Fruit fly (Drosophila melanogaster): ENCODE data around the gene mtg.

The mtg gene

DNA sequence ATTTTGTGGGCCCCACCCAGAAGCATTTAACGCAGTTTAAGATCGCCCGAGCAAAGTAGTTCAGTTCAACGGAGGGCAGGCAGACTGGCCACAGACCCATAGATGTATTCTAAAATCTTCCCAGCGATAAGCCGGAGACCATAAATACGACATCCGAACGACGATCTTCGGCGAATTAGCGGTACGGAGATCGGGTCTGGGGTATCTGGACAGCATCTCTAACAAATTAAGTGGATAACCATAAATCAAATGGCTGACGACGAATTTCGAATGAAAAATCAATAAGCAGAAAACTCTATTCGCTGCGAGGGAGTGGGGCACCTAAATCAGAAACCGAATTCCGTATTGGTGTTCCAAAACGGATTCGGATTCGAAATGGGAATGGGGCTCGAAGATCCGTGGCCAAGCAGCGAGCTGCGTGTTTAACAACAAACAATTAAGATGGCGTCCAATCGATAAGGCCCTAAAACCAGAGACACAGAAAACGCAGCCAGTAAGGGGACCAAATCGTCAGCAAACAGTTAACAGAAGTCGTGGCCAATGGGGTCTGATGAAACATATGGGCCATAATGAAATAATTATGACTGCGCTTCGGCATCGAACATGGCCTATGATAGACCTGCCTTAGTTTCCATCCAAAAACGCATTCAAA, 39.3 kb upstream of the mtg start (continued):
- no peak for TF ChIP-seq shn (GFP tag; optimal IDR thresholded peaks at IDR 0.05)
- no peak for TF ChIP-seq unpg (GFP tag; optimal IDR thresholded peaks at IDR 0.05)
- no peak for TF ChIP-seq CG12104 (GFP tag; optimal IDR thresholded peaks at IDR 0.05)
- TF ChIP-seq CG4424 (GFP tag; optimal IDR thresholded peaks at IDR 0.05), result no peak
- TF ChIP-seq Xbp1 (GFP tag; optimal IDR thresholded peaks at IDR 0.05), result no peak
- no peak for TF ChIP-seq caup (GFP tag; optimal IDR thresholded peaks at IDR 0.05; ENCODE audit: severe bottlenecking)
- no peak for TF ChIP-seq fru (optimal IDR thresholded peaks at IDR 0.05)
- TF ChIP-seq onecut (GFP tag; IDR thresholded peaks at IDR 0.05), result 0 out of 2 replicates have a peak, but pooled peaks have one; percentile 22
- no peak for TF ChIP-seq CG1602 (GFP tag; optimal IDR thresholded peaks at IDR 0.05)
- no peak for TF ChIP-seq CG12391 (tag; optimal IDR thresholded peaks at IDR 0.05)

DNA sequence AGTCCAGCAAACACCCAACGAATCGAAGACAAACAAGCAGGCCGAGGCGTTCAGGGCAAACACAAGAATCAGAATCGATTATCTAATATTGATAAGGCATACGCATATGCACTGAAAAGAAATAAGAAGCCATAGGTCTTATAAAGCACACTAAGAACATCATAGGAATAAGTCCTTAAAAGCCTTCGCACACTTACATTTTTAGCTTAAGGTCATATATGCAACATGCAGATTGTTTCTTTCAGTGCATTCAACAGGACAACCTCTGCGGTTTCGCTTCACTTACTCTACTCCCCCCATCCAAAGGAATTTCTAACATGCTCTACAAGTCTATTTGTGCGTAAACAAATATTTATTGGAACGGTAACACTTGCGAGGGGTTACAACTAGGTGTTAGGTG, 37.7 kb upstream of the mtg start:
- TF ChIP-seq CG3847 (GFP tag; IDR thresholded peaks at IDR 0.05), result no peak
- peak; percentile 26; the same call in 2 of the 3 replicates for TF ChIP-seq croc (GFP tag; conservative IDR thresholded peaks at IDR 0.05)
- TF ChIP-seq CG13123 (GFP tag; optimal IDR thresholded peaks at IDR 0.05), result peak; percentile 24
- TF ChIP-seq grau (tag; optimal IDR thresholded peaks at IDR 0.05), result peak; percentile 33
- no peak for TF ChIP-seq Dp (GFP tag; optimal IDR thresholded peaks at IDR 0.05)
- no peak; the same call in 1 of the 2 replicates for TF ChIP-seq CG8765 (GFP tag; IDR thresholded peaks at IDR 0.05)
- no peak for TF ChIP-seq D19B (GFP tag; optimal IDR thresholded peaks at IDR 0.05)
- peak; percentile 0 for TF ChIP-seq CG6654 (GFP tag; optimal IDR thresholded peaks at IDR 0.05)
- peak; percentile 77 for TF ChIP-seq CG2712 (tag; optimal IDR thresholded peaks at IDR 0.05)
- TF ChIP-seq CG6813 (GFP tag; optimal IDR thresholded peaks at IDR 0.05), result peak; percentile 48
- no peak for TF ChIP-seq exex (tag; optimal IDR thresholded peaks at IDR 0.05)
- peak; percentile 19 for TF ChIP-seq CG30403 (GFP tag; optimal IDR thresholded peaks at IDR 0.05)
- no peak for TF ChIP-seq fu2 (GFP tag; optimal IDR thresholded peaks at IDR 0.05)
- TF ChIP-seq nom (GFP tag; optimal IDR thresholded peaks at IDR 0.05), result no peak
- no peak for TF ChIP-seq Lpt (GFP tag; optimal IDR thresholded peaks at IDR 0.05)
- peak; percentile 70 for TF ChIP-seq run (tag; optimal IDR thresholded peaks at IDR 0.05)
- 0 out of 2 replicates have a peak, but pooled peaks have one; percentile 51 for TF ChIP-seq Nf-YA (GFP tag; IDR thresholded peaks at IDR 0.05)
- no peak for TF ChIP-seq MBD-R2 (GFP tag; IDR thresholded peaks at IDR 0.05)
- peak; percentile 41 for TF ChIP-seq CG12236 (GFP tag; optimal IDR thresholded peaks at IDR 0.05)
- peak; percentile 48 for TF ChIP-seq lmd (GFP tag; IDR thresholded peaks at IDR 0.05)
- peak; percentile 50 for TF ChIP-seq CG8089 (GFP tag; optimal IDR thresholded peaks at IDR 0.05)
- TF ChIP-seq CG13424 (tag; optimal IDR thresholded peaks at IDR 0.05), result peak; percentile 44
- TF ChIP-seq CG11696 (GFP tag; IDR thresholded peaks at IDR 0.05), result 0 out of 2 replicates have a peak, but pooled peaks have one; percentile 40
- TF ChIP-seq psq (GFP tag; optimal IDR thresholded peaks at IDR 0.05), result peak; percentile 15
- peak; percentile 75 for TF ChIP-seq CG1603 (tag; optimal IDR thresholded peaks at IDR 0.05)
- no peak for TF ChIP-seq CG34224 (GFP tag; IDR thresholded peaks at IDR 0.05; ENCODE audit: partially characterized antibody)
- peak; percentile 50; the same call in 1 of the 2 replicates for TF ChIP-seq HLH3B (GFP tag; IDR thresholded peaks at IDR 0.05)
- no peak for TF ChIP-seq Dref (GFP tag; IDR thresholded peaks at IDR 0.05)
- TF ChIP-seq CG3995 (GFP tag; optimal IDR thresholded peaks at IDR 0.05), result no peak
- peak; percentile 70 for TF ChIP-seq CoRest (tag; optimal IDR thresholded peaks at IDR 0.05)
- TF ChIP-seq wor (GFP tag; IDR thresholded peaks at IDR 0.05), result no peak
- TF ChIP-seq Scr (GFP tag; IDR thresholded peaks at IDR 0.05; ENCODE audit: partially characterized antibody), result no peak
- no peak for TF ChIP-seq lov (optimal IDR thresholded peaks at IDR 0.05)
- 0 out of 3 replicates have a peak, but pooled peaks have one; percentile 21 for TF ChIP-seq lov (GFP tag; IDR thresholded peaks at IDR 0.05)
- no peak for TF ChIP-seq CG10274 (GFP tag; optimal IDR thresholded peaks at IDR 0.05)
- no peak for TF ChIP-seq CG15479 (GFP tag; optimal IDR thresholded peaks at IDR 0.05)
- TF ChIP-seq CG5953 (GFP tag; IDR thresholded peaks at IDR 0.05), result no peak
- no peak; the same call in 2 of the 3 replicates for TF ChIP-seq z (GFP tag; IDR thresholded peaks at IDR 0.05)
- peak; percentile 18 for TF ChIP-seq CG33213 (GFP tag; optimal IDR thresholded peaks at IDR 0.05)
- no peak for TF ChIP-seq CG2129 (GFP tag; IDR thresholded peaks at IDR 0.05; ENCODE audit: partially characterized antibody)

Measured in whole organism, embryonic.